Worm (Caenorhabditis elegans) whole organism, late embryonic: Measurements from ENCODE around the gene ZK1055.2.

Experiments used
- C38D4.7 ChIP-seq: fragments of 200-800 bp; sonication (Bioruptor generic); optimal IDR thresholded peaks from 2 replicates; lab custom pipeline; 2018; ENCODE audit warnings: mild to moderate bottlenecking, missing genetic modification characterization, moderate library complexity, missing compliant biosample characterization
- K09A11.1 ChIP-seq: sonication (generic microtip); optimal IDR thresholded peaks from 2 replicates; lab custom pipeline; 2017; ENCODE audit warnings: antibody characterized with exemption, mild to moderate bottlenecking, missing genetic modification characterization, missing compliant biosample characterization; ENCODE audit not compliant: insufficient read depth
- ama-1 ChIP-seq: fragments of 150-350 bp; optimal IDR thresholded peaks from 2 replicates; lab custom pipeline; 2014
- ceh-14 ChIP-seq: sonication (generic microtip); optimal IDR thresholded peaks from 2 replicates; lab custom pipeline; 2016; ENCODE audit warnings: missing genotype, missing genetic modification characterization, missing compliant biosample characterization
- ceh-24 ChIP-seq: sonication (generic microtip); optimal IDR thresholded peaks from 2 replicates; lab custom pipeline; 2016; ENCODE audit warnings: mild to moderate bottlenecking, missing genetic modification characterization, missing compliant biosample characterization
- hlh-8 ChIP-seq: sonication (generic microtip); optimal IDR thresholded peaks from 2 replicates; lab custom pipeline; 2016; ENCODE audit warnings: missing genotype, missing genetic modification characterization, missing compliant biosample characterization
- nhr-11 ChIP-seq: fragments of 150-350 bp; optimal IDR thresholded peaks from 2 replicates; lab custom pipeline; 2014; ENCODE audit warnings: missing biosample characterization, missing genetic modification characterization
- pha-4 ChIP-seq: fragments of 150-350 bp; optimal IDR thresholded peaks from 2 replicates; lab custom pipeline; 2018; ENCODE audit warnings: missing biosample characterization, missing genetic modification reagents, missing genetic modification characterization
- pqm-1 ChIP-seq: sonication (generic microtip); optimal IDR thresholded peaks from 2 replicates; lab custom pipeline; 2016; ENCODE audit warnings: missing genetic modification characterization, missing compliant biosample characterization
- sox-2 ChIP-seq: fragments of 200-800 bp; sonication (Bioruptor generic); IDR thresholded peaks from 2 replicates; pipeline ENCODE4 v1.3.6; 2022; ENCODE audit warnings: missing genetic modification reagents, missing genetic modification characterization, missing compliant biosample characterization
- tbx-7 ChIP-seq: sonication (generic microtip); optimal IDR thresholded peaks from 2 replicates; lab custom pipeline; 2016; ENCODE audit warnings: missing genotype, missing genetic modification characterization, missing compliant biosample characterization

DNA sequence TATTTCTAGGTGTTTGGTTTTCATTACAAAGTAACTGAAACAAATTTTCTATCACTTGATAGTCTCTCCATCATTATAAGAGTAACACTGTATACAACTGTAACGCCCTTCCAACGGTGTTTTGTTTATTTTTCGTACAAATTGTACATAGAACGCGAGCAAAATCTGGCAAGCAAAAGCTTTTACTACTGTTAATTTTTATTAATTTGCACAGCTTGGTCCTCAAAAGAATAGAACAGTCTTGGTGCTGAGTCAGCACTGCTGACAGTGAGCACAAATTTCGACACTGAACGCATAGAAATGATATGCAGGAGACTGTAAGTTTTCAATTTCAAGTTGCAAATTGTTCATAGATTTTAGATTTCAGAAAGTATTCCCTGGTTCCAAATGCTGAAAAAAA is at the start of gene ZK1055.2:
- TF ChIP-seq hlh-8 (tag; lab: Kevin White, UChicago) (no peak), pqm-1 (no peak), tbx-7 (tag; lab: Kevin White, UChicago) (no peak), sox-2 (GFP tag; lab: Robert Waterston, UW) (no peak), nhr-11 (tag; lab: Kevin White, UChicago) (no peak), ceh-14 (tag; lab: Kevin White, UChicago) (no peak), ceh-24 (tag; lab: Kevin White, UChicago) (no peak), C38D4.7 (GFP tag; lab: Kevin White, UChicago) (no peak), pha-4 (tag; lab: Kevin White, UChicago) (no peak), K09A11.1 (no peak), ama-1 (no peak)
